Fruit fly (Drosophila melanogaster): ENCODE measurements around the gene Nepl13.

DNA sequence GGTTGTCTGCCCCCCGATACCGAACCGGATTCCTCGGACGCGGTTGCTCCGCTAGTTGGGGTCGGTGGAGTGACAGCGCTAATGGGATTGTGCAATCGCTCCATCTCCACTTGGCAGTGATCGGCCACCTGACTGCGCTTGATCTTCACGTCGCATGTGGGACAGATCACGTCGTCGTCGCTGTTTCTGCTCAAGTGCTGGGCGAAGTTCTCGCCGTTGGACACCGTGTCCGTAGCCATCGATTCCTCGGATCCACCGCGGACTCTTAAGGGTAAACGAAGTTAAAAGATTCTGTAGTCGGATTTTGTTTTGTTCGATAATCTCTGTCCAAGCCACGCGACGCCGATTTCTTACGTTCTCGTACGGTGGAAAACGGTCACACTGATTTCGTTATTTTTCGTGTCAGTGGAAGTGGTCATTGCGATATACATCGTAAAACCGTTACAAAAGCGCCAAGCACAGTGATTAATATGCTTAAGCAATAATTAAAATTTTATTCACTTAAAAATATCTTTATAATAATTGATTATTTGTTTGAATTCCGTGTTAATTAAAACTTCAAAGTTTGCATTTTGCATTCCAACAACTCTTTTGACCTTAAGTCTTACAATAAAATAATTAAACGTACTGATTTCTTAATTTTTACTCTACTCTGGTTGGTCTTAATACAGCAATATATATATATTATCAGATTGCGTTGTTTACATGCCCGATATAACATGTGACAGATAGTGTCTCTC, 34.7 kb downstream of the Nepl13 start, which contains the start of gene RNF220:
- TF ChIP-seq Myc (optimal IDR thresholded peaks at IDR 0.05) (no peak), h (optimal IDR thresholded peaks at IDR 0.05) (no peak), Sin3A (optimal IDR thresholded peaks at IDR 0.05) (no peak), ttk (optimal IDR thresholded peaks at IDR 0.05) (no peak), insv (optimal IDR thresholded peaks at IDR 0.05) (no peak), psq (optimal IDR thresholded peaks at IDR 0.05) (peak; percentile 73)
